Worm (Caenorhabditis elegans): ENCODE results near the gene R04E5.8.

The R04E5.8 gene

DNA sequence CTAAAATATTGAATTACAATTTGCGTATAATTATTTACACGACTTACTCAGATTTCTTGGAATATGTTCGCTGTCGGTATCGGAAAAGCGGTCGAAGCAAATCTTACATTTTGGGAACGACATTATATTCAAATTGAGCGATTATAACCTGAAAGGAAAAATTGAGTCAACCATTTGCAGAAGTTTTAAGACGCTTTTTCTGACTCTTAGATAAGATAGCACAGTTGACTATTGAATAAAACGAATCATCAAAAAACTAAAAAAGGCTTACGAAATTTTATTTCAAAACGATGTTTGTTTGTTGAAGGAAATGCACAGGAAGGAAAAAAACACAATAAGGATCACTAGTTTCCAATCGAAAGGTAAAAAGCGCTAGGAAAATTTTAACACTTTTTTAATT lies 22.4 kb upstream of the R04E5.8 start, which contains the start of gene rcs-1:
Gene rcs-1, minus strand, starts transcription at position 176 of the 400 bp plus-strand sequence.
- TF ChIP-seq lin-13 (tag; optimal IDR thresholded peaks at IDR 0.05) (no peak), lin-32 (GFP tag; optimal IDR thresholded peaks at IDR 0.05) (no peak), lsy-2 (tag; optimal IDR thresholded peaks at IDR 0.05) (no peak), ceh-39 (tag; optimal IDR thresholded peaks at IDR 0.05) (no peak), ceh-83 (GFP tag; optimal IDR thresholded peaks at IDR 0.05) (no peak), sem-2 (GFP tag; optimal IDR thresholded peaks at IDR 0.05) (no peak), ces-1 (GFP tag; optimal IDR thresholded peaks at IDR 0.05) (no peak), unc-120 (tag; optimal IDR thresholded peaks at IDR 0.05; ENCODE audit: poor library complexity, severe bottlenecking) (no peak), tbx-8 (GFP tag; optimal IDR thresholded peaks at IDR 0.05) (no peak), elt-3 (tag; optimal IDR thresholded peaks at IDR 0.05) (no peak), sptf-1 (tag; optimal IDR thresholded peaks at IDR 0.05) (no peak), blmp-1 (tag; optimal IDR thresholded peaks at IDR 0.05) (no peak)

DNA sequence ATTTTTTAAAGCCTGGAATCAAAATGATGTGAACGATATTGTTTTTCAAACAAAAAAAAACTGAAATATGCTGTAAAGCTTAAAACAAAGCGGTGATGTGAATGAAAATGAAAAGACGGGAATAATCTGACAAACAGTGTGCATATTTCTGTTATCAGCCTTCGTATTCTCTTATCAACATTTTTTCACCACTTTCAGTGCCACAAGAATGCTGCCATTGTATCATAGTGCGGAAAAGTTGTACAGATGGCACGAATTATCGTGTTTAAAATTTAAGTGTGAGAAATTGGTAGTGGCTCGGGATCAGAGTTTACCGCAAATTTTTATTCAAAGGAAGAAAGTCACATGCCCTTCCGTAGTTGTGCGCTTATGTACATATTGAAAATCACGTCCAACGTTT lies 18.5 kb upstream of the R04E5.8 start, which contains the start of gene ifd-1:
Gene ifd-1, minus strand, starts transcription at position 12 of the 400 bp plus-strand sequence.
- TF ChIP-seq lsy-2 (tag; optimal IDR thresholded peaks at IDR 0.05), result no peak
- TF ChIP-seq nhr-76 (tag; optimal IDR thresholded peaks at IDR 0.05), result no peak
- no peak for TF ChIP-seq unc-39 (tag; optimal IDR thresholded peaks at IDR 0.05)
- no peak for TF ChIP-seq pha-4 (tag; optimal IDR thresholded peaks at IDR 0.05)
- no peak for TF ChIP-seq snpc-4 (tag; optimal IDR thresholded peaks at IDR 0.05)
- no peak for TF ChIP-seq M03D4.4 (tag; optimal IDR thresholded peaks at IDR 0.05)
- TF ChIP-seq ces-1 (GFP tag; optimal IDR thresholded peaks at IDR 0.05), result no peak
- no peak for TF ChIP-seq ztf-11 (tag; optimal IDR thresholded peaks at IDR 0.05)
- TF ChIP-seq mls-2 (tag; optimal IDR thresholded peaks at IDR 0.05), result no peak
- TF ChIP-seq nhr-28 (tag; optimal IDR thresholded peaks at IDR 0.05), result no peak
- no peak for TF ChIP-seq sem-2 (GFP tag; optimal IDR thresholded peaks at IDR 0.05)
- TF ChIP-seq flh-1 (GFP tag; optimal IDR thresholded peaks at IDR 0.05), result no peak
- no peak for TF ChIP-seq nhr-12 (tag; optimal IDR thresholded peaks at IDR 0.05)
- TF ChIP-seq bed-3 (GFP tag; optimal IDR thresholded peaks at IDR 0.05), result no peak
- TF ChIP-seq ceh-39 (tag; optimal IDR thresholded peaks at IDR 0.05), result no peak
- TF ChIP-seq lin-32 (GFP tag; optimal IDR thresholded peaks at IDR 0.05), result no peak
- TF ChIP-seq sptf-1 (tag; optimal IDR thresholded peaks at IDR 0.05), result no peak
- TF ChIP-seq drap-1 (GFP tag; optimal IDR thresholded peaks at IDR 0.05), result no peak

DNA sequence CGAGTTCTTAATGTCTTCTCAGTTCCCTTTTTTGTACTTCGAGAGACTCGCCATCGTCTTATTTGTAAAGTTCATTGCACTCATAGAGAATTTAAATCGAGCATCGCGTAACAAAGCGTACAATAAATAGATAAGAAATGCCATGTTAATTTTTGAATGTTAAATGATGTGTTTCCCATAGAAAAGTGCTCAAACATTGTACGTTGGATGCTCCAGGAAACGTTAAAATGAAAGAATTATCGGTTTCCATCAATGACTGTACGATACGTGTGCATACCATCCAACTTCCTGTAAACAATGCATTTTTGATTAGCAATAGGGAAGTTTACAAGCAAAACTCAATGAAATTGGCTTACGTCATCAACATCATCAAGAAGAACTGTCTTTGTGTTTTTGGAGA lies 14.7 kb upstream of the R04E5.8 start:
- no peak for TF ChIP-seq nhr-28 (tag; optimal IDR thresholded peaks at IDR 0.05)
- TF ChIP-seq unc-39 (tag; optimal IDR thresholded peaks at IDR 0.05), result no peak
- TF ChIP-seq unc-120 (tag; optimal IDR thresholded peaks at IDR 0.05; ENCODE audit: poor library complexity, severe bottlenecking), result no peak
- no peak for TF ChIP-seq pha-4 (tag; optimal IDR thresholded peaks at IDR 0.05)
- TF ChIP-seq tbx-8 (GFP tag; optimal IDR thresholded peaks at IDR 0.05), result no peak
- no peak for TF ChIP-seq snpc-4 (tag; optimal IDR thresholded peaks at IDR 0.05)
- no peak for TF ChIP-seq ztf-11 (tag; optimal IDR thresholded peaks at IDR 0.05)

DNA sequence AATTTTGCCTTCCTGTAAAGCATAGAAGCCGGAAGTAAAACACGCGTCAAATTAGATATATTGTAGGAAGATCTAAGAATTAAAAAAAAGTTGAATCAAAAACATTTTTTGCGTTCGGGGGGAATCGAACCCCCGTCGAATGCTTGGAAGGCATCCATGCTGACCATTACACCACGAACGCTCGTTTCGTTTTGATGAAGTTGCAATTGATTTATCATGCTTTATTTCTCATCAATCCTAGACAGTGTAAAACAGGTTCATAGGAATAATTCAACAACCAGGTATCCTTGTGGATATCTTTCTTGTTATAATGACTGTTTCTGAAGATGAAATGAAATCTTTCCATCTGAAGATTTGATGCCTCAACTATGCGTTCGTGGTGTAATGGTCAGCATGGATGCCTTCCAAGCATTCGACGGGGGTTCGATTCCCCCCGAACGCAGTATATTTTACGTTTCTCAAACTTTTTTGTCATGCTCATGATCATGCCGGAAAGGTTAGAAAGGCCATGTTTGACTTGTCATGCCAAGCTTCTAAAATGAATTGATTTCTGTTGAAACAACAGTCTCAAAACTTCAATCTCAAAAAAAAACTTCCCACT lies 14.0 kb upstream of the R04E5.8 start:
- no peak for TF ChIP-seq nhr-12 (tag; optimal IDR thresholded peaks at IDR 0.05)
- no peak for TF ChIP-seq sptf-1 (tag; optimal IDR thresholded peaks at IDR 0.05)
- no peak for TF ChIP-seq elt-3 (tag; optimal IDR thresholded peaks at IDR 0.05)
- TF ChIP-seq nhr-2 (tag; optimal IDR thresholded peaks at IDR 0.05), result no peak
- no peak for TF ChIP-seq flh-1 (GFP tag; optimal IDR thresholded peaks at IDR 0.05)
- TF ChIP-seq sem-2 (GFP tag; optimal IDR thresholded peaks at IDR 0.05), result no peak
- TF ChIP-seq unc-39 (tag; optimal IDR thresholded peaks at IDR 0.05), result no peak
- TF ChIP-seq nhr-237 (tag; optimal IDR thresholded peaks at IDR 0.05), result no peak
- TF ChIP-seq mls-2 (tag; optimal IDR thresholded peaks at IDR 0.05), result no peak
- no peak for TF ChIP-seq mep-1 (tag; optimal IDR thresholded peaks at IDR 0.05)
- TF ChIP-seq nhr-76 (tag; optimal IDR thresholded peaks at IDR 0.05), result no peak
- TF ChIP-seq snpc-4 (tag; optimal IDR thresholded peaks at IDR 0.05), result no peak
- no peak for TF ChIP-seq unc-120 (tag; optimal IDR thresholded peaks at IDR 0.05; ENCODE audit: poor library complexity, severe bottlenecking)
- TF ChIP-seq hlh-1 (tag; optimal IDR thresholded peaks at IDR 0.05), result no peak
- TF ChIP-seq cnd-1 (tag; optimal IDR thresholded peaks at IDR 0.05), result no peak
- no peak for TF ChIP-seq ham-2 (GFP tag; optimal IDR thresholded peaks at IDR 0.05)

DNA sequence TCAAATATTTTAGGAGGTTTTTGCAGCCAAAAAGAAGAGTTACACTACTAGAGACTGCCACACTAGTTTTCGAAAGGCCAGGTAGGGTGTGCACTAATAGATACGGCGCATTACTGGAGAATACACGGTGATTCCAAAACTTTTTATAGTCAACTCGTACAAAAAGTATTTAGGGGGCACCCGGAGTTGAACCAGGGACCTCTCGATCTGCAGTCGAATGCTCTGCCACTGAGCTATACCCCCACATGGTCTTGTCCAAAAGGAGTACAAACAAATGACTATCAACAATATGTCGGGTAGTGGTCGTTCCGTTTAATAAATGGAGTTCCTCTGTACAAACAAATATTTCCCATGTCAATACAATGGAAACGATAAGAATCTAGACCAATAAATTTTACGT lies 12.0 kb upstream of the R04E5.8 start:
- TF ChIP-seq ceh-39 (tag; optimal IDR thresholded peaks at IDR 0.05), result no peak
- no peak for TF ChIP-seq ham-2 (GFP tag; optimal IDR thresholded peaks at IDR 0.05)
- peak; percentile 48 for TF ChIP-seq sptf-1 (tag; optimal IDR thresholded peaks at IDR 0.05)
- peak; percentile 17 for TF ChIP-seq lin-32 (GFP tag; optimal IDR thresholded peaks at IDR 0.05)
- TF ChIP-seq mls-2 (tag; optimal IDR thresholded peaks at IDR 0.05), result peak; percentile 9
- no peak for TF ChIP-seq bed-3 (GFP tag; optimal IDR thresholded peaks at IDR 0.05)
- no peak for TF ChIP-seq elt-3 (tag; optimal IDR thresholded peaks at IDR 0.05)
- peak; percentile 71 for TF ChIP-seq pha-4 (tag; optimal IDR thresholded peaks at IDR 0.05)
- peak; percentile 38 for TF ChIP-seq cnd-1 (tag; optimal IDR thresholded peaks at IDR 0.05)
- TF ChIP-seq flh-1 (GFP tag; optimal IDR thresholded peaks at IDR 0.05), result no peak
- TF ChIP-seq ceh-83 (GFP tag; optimal IDR thresholded peaks at IDR 0.05), result peak; percentile 46
- TF ChIP-seq lin-13 (tag; optimal IDR thresholded peaks at IDR 0.05), result no peak
- peak; percentile 20 for TF ChIP-seq tbx-8 (GFP tag; optimal IDR thresholded peaks at IDR 0.05)
- TF ChIP-seq drap-1 (GFP tag; optimal IDR thresholded peaks at IDR 0.05), result peak; percentile 50
- peak; percentile 34 for TF ChIP-seq M03D4.4 (tag; optimal IDR thresholded peaks at IDR 0.05)
- TF ChIP-seq sem-2 (GFP tag; optimal IDR thresholded peaks at IDR 0.05), result peak; percentile 50
